Worm (Caenorhabditis elegans): ENCODE measurements around the gene mdt-10.

ce11 chrII:7809358-7809914 is 45.4 kb downstream of the mdt-10 start:
- TF ChIP-seq ztf-11 (tag; optimal IDR thresholded peaks at IDR 0.05) (no peak), elt-2 (tag; optimal IDR thresholded peaks at IDR 0.05) (no peak), ama-1 (optimal IDR thresholded peaks at IDR 0.05) (no peak), elt-1 (tag; optimal IDR thresholded peaks at IDR 0.05) (no peak), ceh-82 (tag; optimal IDR thresholded peaks at IDR 0.05) (no peak)

Measured in whole organism, L3 larva.